Fruit fly (Drosophila melanogaster) whole organism, embryonic: ENCODE results near the gene CG13088.

Source experiments
- Bgb ChIP-seq: fragments of 200-800 bp; sonication (Bioruptor generic); IDR thresholded peaks from 2 replicates; pipeline ENCODE4 v1.3.6; 2022; ENCODE audit warnings: missing biosample characterization, missing genetic modification characterization; ENCODE audit not compliant: partially characterized antibody
- CG1024 ChIP-seq: fragments of 200-800 bp; sonication (Bioruptor generic); IDR thresholded peaks from 2 replicates; pipeline ENCODE4 v1.3.6; 2022; ENCODE audit warnings: missing biosample characterization, missing genetic modification characterization
- CG12391 ChIP-seq: fragments of 200-800 bp; sonication (Bioruptor generic); optimal IDR thresholded peaks from 3 replicates; lab custom pipeline; 2018; ENCODE audit warnings: missing biosample characterization, mild to moderate bottlenecking, missing genetic modification characterization, moderate library complexity
- CG13624 ChIP-seq: fragments of 200-800 bp; sonication (Bioruptor generic); optimal IDR thresholded peaks from 2 replicates; lab custom pipeline; 2016; ENCODE audit warnings: missing biosample characterization, missing genetic modification characterization
- CG15696 ChIP-seq: fragments of 200-800 bp; sonication (Bioruptor generic); optimal IDR thresholded peaks from 2 replicates; lab custom pipeline; 2019; ENCODE audit warnings: missing biosample characterization, mild to moderate bottlenecking, missing genetic modification characterization, moderate library complexity
- CG17612 ChIP-seq: fragments of 200-800 bp; sonication (Bioruptor generic); IDR thresholded peaks from 2 replicates; pipeline ENCODE4 v1.3.6; 2022; ENCODE audit warnings: missing biosample characterization, missing genetic modification characterization
- CG17829 ChIP-seq: fragments of 200-800 bp; optimal IDR thresholded peaks from 2 replicates; lab custom pipeline; 2019; ENCODE audit warnings: missing biosample characterization, mild to moderate bottlenecking, missing genetic modification characterization, moderate library complexity
- CG18476 ChIP-seq: fragments of 200-800 bp; sonication (Bioruptor generic); optimal IDR thresholded peaks from 2 replicates; lab custom pipeline; 2016; ENCODE audit warnings: missing biosample characterization, mild to moderate bottlenecking, missing genetic modification characterization
- CG18619 ChIP-seq: fragments of 200-800 bp; sonication (Bioruptor generic); optimal IDR thresholded peaks from 3 replicates; lab custom pipeline; 2017; ENCODE audit warnings: missing biosample characterization, mild to moderate bottlenecking, missing genetic modification characterization
- CG2116 ChIP-seq: fragments of 200-800 bp; sonication (Bioruptor generic); optimal IDR thresholded peaks from 3 replicates; lab custom pipeline; 2018; ENCODE audit warnings: missing biosample characterization, mild to moderate bottlenecking, missing genetic modification characterization
- CG2889 ChIP-seq: fragments of 200-800 bp; sonication (Bioruptor generic); IDR thresholded peaks from 3 replicates; pipeline ENCODE4 v1.3.6; 2022; ENCODE audit warnings: missing biosample characterization, missing genetic modification characterization
- CG33213 ChIP-seq: fragments of 200-800 bp; sonication (Bioruptor generic); optimal IDR thresholded peaks from 3 replicates; lab custom pipeline; 2016; ENCODE audit warnings: missing biosample characterization, missing genetic modification characterization
- CG34224 ChIP-seq: fragments of 200-800 bp; sonication (Bioruptor generic); IDR thresholded peaks from 3 replicates; pipeline ENCODE4 v1.3.6; 2022; ENCODE audit warnings: missing biosample characterization, missing genetic modification characterization; ENCODE audit not compliant: partially characterized antibody
- CG4617 ChIP-seq: fragments of 200-800 bp; sonication (Bioruptor generic); optimal IDR thresholded peaks from 3 replicates; lab custom pipeline; 2016; ENCODE audit warnings: missing biosample characterization, missing genetic modification characterization, borderline replicate concordance
- CG4707 ChIP-seq: fragments of 200-800 bp; sonication (Bioruptor generic); optimal IDR thresholded peaks from 2 replicates; lab custom pipeline; 2018; ENCODE audit warnings: missing biosample characterization, mild to moderate bottlenecking, missing genetic modification characterization, moderate library complexity
- CG6791 ChIP-seq: fragments of 200-800 bp; sonication (Bioruptor generic); IDR thresholded peaks from 3 replicates; pipeline ENCODE4 v1.3.6; 2022; ENCODE audit warnings: missing biosample characterization, missing genetic modification characterization; ENCODE audit not compliant: partially characterized antibody
- CG8388 ChIP-seq: fragments of 200-800 bp; sonication (Bioruptor generic); optimal IDR thresholded peaks from 2 replicates; lab custom pipeline; 2019; ENCODE audit warnings: missing biosample characterization, mild to moderate bottlenecking, missing genetic modification characterization, moderate library complexity
- CG9932 ChIP-seq: fragments of 200-800 bp; sonication (Bioruptor generic); IDR thresholded peaks from 2 replicates; pipeline ENCODE4 v1.3.6; 2022; ENCODE audit warnings: missing biosample characterization, missing genetic modification characterization
- Dbx ChIP-seq: fragments of 200-800 bp; sonication (Bioruptor generic); IDR thresholded peaks from 3 replicates; pipeline ENCODE4 v1.3.6; 2022; ENCODE audit warnings: missing biosample characterization, missing genetic modification characterization
- E2f1 ChIP-seq: fragments of 200-800 bp; sonication (Bioruptor generic); IDR thresholded peaks from 2 replicates; pipeline ENCODE4 v1.3.6; 2022; ENCODE audit warnings: missing biosample characterization, missing genetic modification characterization
- ERR ChIP-seq: fragments of 200-800 bp; sonication (Bioruptor generic); optimal IDR thresholded peaks from 2 replicates; lab custom pipeline; 2016; ENCODE audit warnings: missing biosample characterization, missing genetic modification characterization
- Fer1 ChIP-seq: fragments of 200-800 bp; sonication (Bioruptor generic); optimal IDR thresholded peaks from 2 replicates; lab custom pipeline; 2017; ENCODE audit warnings: missing biosample characterization, mild to moderate bottlenecking, missing genetic modification characterization
- MBD-R2 ChIP-seq: fragments of 200-800 bp; sonication (Bioruptor generic); IDR thresholded peaks from 2 replicates; pipeline ENCODE4 v1.3.6; 2022; ENCODE audit warnings: missing biosample characterization, missing genetic modification characterization
- Myb ChIP-seq: fragments of 200-800 bp; sonication (Bioruptor generic); optimal IDR thresholded peaks from 2 replicates; lab custom pipeline; 2016; ENCODE audit warnings: missing biosample characterization, missing genetic modification characterization
- NC2β ChIP-seq: fragments of 200-800 bp; sonication (Bioruptor generic); optimal IDR thresholded peaks from 2 replicates; lab custom pipeline; 2016; ENCODE audit warnings: missing biosample characterization, missing genetic modification characterization
- Scr ChIP-seq: fragments of 200-800 bp; sonication (Bioruptor generic); IDR thresholded peaks from 2 replicates; pipeline ENCODE4 v1.3.6; 2022; ENCODE audit warnings: missing biosample characterization, missing genetic modification characterization; ENCODE audit not compliant: partially characterized antibody
- Sin3A ChIP-seq: fragments of >200 bp; optimal IDR thresholded peaks from 2 replicates; lab custom pipeline; 2018
- da ChIP-seq: fragments of 200-800 bp; sonication (Bioruptor generic); optimal IDR thresholded peaks from 2 replicates; lab custom pipeline; 2016; ENCODE audit warnings: missing biosample characterization, missing genetic modification characterization
- dmrt11E ChIP-seq: fragments of 200-800 bp; sonication (Bioruptor generic); optimal IDR thresholded peaks from 3 replicates; lab custom pipeline; 2018; ENCODE audit warnings: missing biosample characterization, mild to moderate bottlenecking, missing genetic modification characterization, moderate library complexity
- emc ChIP-seq: fragments of 200-800 bp; sonication (Bioruptor generic); optimal IDR thresholded peaks from 2 replicates; lab custom pipeline; 2016; ENCODE audit warnings: missing biosample characterization, missing genetic modification characterization
- exex ChIP-seq: fragments of 200-800 bp; sonication (Bioruptor generic); optimal IDR thresholded peaks from 4 replicates; lab custom pipeline; 2018; ENCODE audit warnings: missing biosample characterization, mild to moderate bottlenecking, missing genetic modification characterization, moderate library complexity
- ftz-f1 ChIP-seq: fragments of 200-800 bp; sonication (Bioruptor generic); optimal IDR thresholded peaks from 2 replicates; lab custom pipeline; 2016; ENCODE audit warnings: missing biosample characterization, missing genetic modification characterization
- hbn ChIP-seq: fragments of 200-800 bp; sonication (Bioruptor generic); IDR thresholded peaks from 2 replicates; pipeline ENCODE4 v1.3.6; 2022; ENCODE audit warnings: missing biosample characterization, missing genetic modification characterization; ENCODE audit not compliant: partially characterized antibody
- ind ChIP-seq: fragments of 200-800 bp; sonication (Bioruptor generic); optimal IDR thresholded peaks from 3 replicates; lab custom pipeline; 2016; ENCODE audit warnings: missing biosample characterization, missing genetic modification characterization
- insv ChIP-seq, 2 experiments: fragments of 200-800 bp; sonication (Bioruptor generic); optimal IDR thresholded peaks; 3 replicates each; lab custom pipeline; 2016 to 2018; ENCODE audit warnings: missing biosample characterization in 2 of 2, missing genetic modification characterization in 2 of 2
- lbe ChIP-seq: fragments of 200-800 bp; sonication (Bioruptor generic); optimal IDR thresholded peaks from 2 replicates; lab custom pipeline; 2016; ENCODE audit warnings: missing biosample characterization, mild to moderate bottlenecking, missing genetic modification characterization
- nerfin-2 ChIP-seq: fragments of 200-800 bp; sonication (Bioruptor generic); IDR thresholded peaks from 2 replicates; pipeline ENCODE4 v1.3.6; 2022; ENCODE audit warnings: missing biosample characterization, missing genetic modification characterization; ENCODE audit not compliant: partially characterized antibody
- pum ChIP-seq: fragments of 200-800 bp; sonication (Bioruptor generic); optimal IDR thresholded peaks from 2 replicates; lab custom pipeline; 2016; ENCODE audit warnings: missing biosample characterization, missing genetic modification characterization
- repo ChIP-seq: fragments of 200-800 bp; sonication (Bioruptor generic); optimal IDR thresholded peaks from 2 replicates; lab custom pipeline; 2016; ENCODE audit warnings: missing biosample characterization, missing genetic modification characterization
- slou ChIP-seq: fragments of 200-800 bp; sonication (Bioruptor generic); optimal IDR thresholded peaks from 3 replicates; lab custom pipeline; 2016; ENCODE audit warnings: missing biosample characterization, missing genetic modification characterization
- sna ChIP-seq: fragments of 200-800 bp; sonication (Bioruptor generic); IDR thresholded peaks from 2 replicates; pipeline ENCODE4 v1.3.6; 2022; ENCODE audit warnings: missing biosample characterization, missing genetic modification characterization; ENCODE audit not compliant: partially characterized antibody
- stwl ChIP-seq: fragments of 200-800 bp; sonication (Bioruptor generic); optimal IDR thresholded peaks from 3 replicates; lab custom pipeline; 2018; ENCODE audit warnings: missing biosample characterization, mild to moderate bottlenecking, missing genetic modification characterization, moderate library complexity
- sug ChIP-seq: fragments of 200-800 bp; optimal IDR thresholded peaks from 2 replicates; lab custom pipeline; 2019; ENCODE audit warnings: missing biosample characterization, mild to moderate bottlenecking, missing genetic modification characterization, moderate library complexity
- toy ChIP-seq: fragments of 200-800 bp; sonication (Bioruptor generic); IDR thresholded peaks from 2 replicates; pipeline ENCODE4 v1.3.6; 2022; ENCODE audit warnings: missing biosample characterization, missing genetic modification characterization
- trem ChIP-seq: fragments of 200-800 bp; optimal IDR thresholded peaks from 3 replicates; lab custom pipeline; 2019; ENCODE audit warnings: missing biosample characterization, mild to moderate bottlenecking, missing genetic modification characterization, moderate library complexity
- unpg ChIP-seq: fragments of 200-800 bp; sonication (Bioruptor generic); optimal IDR thresholded peaks from 3 replicates; lab custom pipeline; 2018; ENCODE audit warnings: missing biosample characterization, mild to moderate bottlenecking, missing genetic modification characterization, moderate library complexity
- wdn ChIP-seq: fragments of 200-800 bp; sonication (Bioruptor generic); IDR thresholded peaks from 2 replicates; pipeline ENCODE4 v1.3.6; 2022; ENCODE audit warnings: missing biosample characterization, missing genetic modification characterization
- wek ChIP-seq: fragments of 200-800 bp; sonication (Bioruptor generic); optimal IDR thresholded peaks from 3 replicates; lab custom pipeline; 2018; ENCODE audit warnings: missing biosample characterization, mild to moderate bottlenecking, missing genetic modification characterization, moderate library complexity
- zen2 ChIP-seq: fragments of 200-800 bp; sonication (Bioruptor generic); IDR thresholded peaks from 3 replicates; pipeline ENCODE4 v1.3.6; 2022; ENCODE audit warnings: missing biosample characterization, missing genetic modification characterization; ENCODE audit not compliant: partially characterized antibody
- zfh2 ChIP-seq: fragments of 200-800 bp; sonication (Bioruptor generic); optimal IDR thresholded peaks from 2 replicates; lab custom pipeline; 2016; ENCODE audit warnings: missing biosample characterization, missing genetic modification characterization

Gene CG13088

dm6 chr2L:8517256-8517694, 28.5 kb downstream of the CG13088 start, which contains the start of the genes mRpL51 and Uba4 (continued):
- TF ChIP-seq CG4707 (GFP tag; lab: Kevin White, UChicago) (peak; percentile 69), slou (peak; percentile 14), nerfin-2 (peak; percentile 41; the same call in 1 of the 2 replicates), Dbx (no peak), Sin3A (lab: Kevin White, UChicago) (peak; percentile 51), CG18476 (GFP tag; lab: Kevin White, UChicago) (peak; percentile 37), insv (GFP tag; optimal IDR thresholded peaks at IDR 0.05; lab: Kevin White, UChicago) (no peak), ind (peak; percentile 41), CG2889 (GFP tag; lab: Robert Waterston, UW) (no peak), CG34224 (peak; percentile 49; the same call in 2 of the 3 replicates), ftz-f1 (GFP tag; lab: Kevin White, UChicago) (no peak), CG12391 (tag; lab: Kevin White, UChicago) (peak; percentile 53), CG17829 (tag; lab: Kevin White, UChicago) (peak; percentile 38), toy (no peak), Myb (GFP tag; lab: Kevin White, UChicago) (peak; percentile 48), exex (tag; lab: Kevin White, UChicago) (peak; percentile 57), stwl (peak; percentile 86), dmrt11E (tag; lab: Kevin White, UChicago) (peak; percentile 38), MBD-R2 (GFP tag; lab: Robert Waterston, UW) (peak; percentile 80; the same call in 1 of the 2 replicates), wek (GFP tag; lab: Kevin White, UChicago) (peak; percentile 45), CG13624 (peak; percentile 16), wdn (GFP tag; lab: Robert Waterston, UW) (no peak), trem (tag; lab: Kevin White, UChicago) (peak; percentile 78), zen2 (GFP tag; lab: Robert Waterston, UW) (peak; percentile 72; the same call in 2 of the 3 replicates), sna (peak; percentile 78; the same call in 1 of the 2 replicates), Bgb (peak; percentile 50; the same call in 1 of the 2 replicates), Scr (GFP tag; lab: Robert Waterston, UW) (peak; percentile 66), lbe (GFP tag; lab: Kevin White, UChicago) (peak; percentile 72), sug (tag; lab: Kevin White, UChicago) (peak; percentile 31), CG15696 (tag; lab: Kevin White, UChicago) (no peak), CG4617 (GFP tag; lab: Kevin White, UChicago) (peak; percentile 28), CG17612 (GFP tag; lab: Robert Waterston, UW) (no peak), emc (no peak), CG33213 (GFP tag; lab: Kevin White, UChicago) (peak; percentile 28), Fer1 (GFP tag; lab: Kevin White, UChicago) (peak; percentile 46), CG6791 (peak; percentile 32; the same call in 1 of the 3 replicates), unpg (peak; percentile 38), da (GFP tag; lab: Kevin White, UChicago) (peak; percentile 23), CG1024 (no peak), ERR (peak; percentile 23), hbn (GFP tag; lab: Robert Waterston, UW) (peak; percentile 40; the same call in 1 of the 2 replicates), zfh2 (GFP tag; lab: Kevin White, UChicago) (peak; percentile 56), repo (GFP tag; lab: Kevin White, UChicago) (peak; percentile 53), CG8388 (GFP tag; lab: Kevin White, UChicago) (peak; percentile 26), NC2β (peak; percentile 39), E2f1 (GFP tag; lab: Robert Waterston, UW) (no peak), CG9932 (peak; percentile 32; the same call in 1 of the 2 replicates), CG18619 (peak; percentile 4), pum (GFP tag; lab: Kevin White, UChicago) (peak; percentile 25), CG2116 (GFP tag; lab: Kevin White, UChicago) (peak; percentile 90)
